Fruit fly (Drosophila melanogaster) whole organism: Measurements from ENCODE around the gene loco.

Experiments
- CG8478 ChIP-seq: fragments of >200 bp; optimal IDR thresholded peaks from 2 replicates; lab custom pipeline; 2018; ENCODE audit warnings: inconsistent platforms
- Dll ChIP-seq: fragments of >200 bp; optimal IDR thresholded peaks from 2 replicates; lab custom pipeline; 2017
- EcR ChIP-seq, 2 experiments: fragments of >200 bp; optimal IDR thresholded peaks; 2 replicates each; lab custom pipeline; 2017; ENCODE audit warnings: missing biosample characterization in 2 of 2, missing genetic modification characterization in 2 of 2, missing genetic modification reagents in 2 of 2
- pan ChIP-seq: fragments of >200 bp; optimal IDR thresholded peaks from 2 replicates; lab custom pipeline; 2017
- psq ChIP-seq: fragments of >200 bp; optimal IDR thresholded peaks from 2 replicates; lab custom pipeline; 2017
- usp ChIP-seq: fragments of >200 bp; optimal IDR thresholded peaks from 2 replicates; lab custom pipeline; 2017; ENCODE audit warnings: missing biosample characterization, missing genetic modification characterization, mixed read lengths

Gene loco

dm6 chr3R:22580546-22580945 lies 58.6 kb downstream of the loco start, which contains the start of gene CSN6:
Gene CSN6, plus strand, starts transcription at chr3R:22580773.
- TF ChIP-seq pan (lab: Kevin White, UChicago) (no peak), psq (no peak), usp (GFP tag; lab: Kevin White, UChicago) (no peak), CG8478 (no peak), EcR (GFP tag; optimal IDR thresholded peaks at IDR 0.05; lab: Kevin White, UChicago) (no peak), Dll (lab: Kevin White, UChicago) (no peak)

DNA sequence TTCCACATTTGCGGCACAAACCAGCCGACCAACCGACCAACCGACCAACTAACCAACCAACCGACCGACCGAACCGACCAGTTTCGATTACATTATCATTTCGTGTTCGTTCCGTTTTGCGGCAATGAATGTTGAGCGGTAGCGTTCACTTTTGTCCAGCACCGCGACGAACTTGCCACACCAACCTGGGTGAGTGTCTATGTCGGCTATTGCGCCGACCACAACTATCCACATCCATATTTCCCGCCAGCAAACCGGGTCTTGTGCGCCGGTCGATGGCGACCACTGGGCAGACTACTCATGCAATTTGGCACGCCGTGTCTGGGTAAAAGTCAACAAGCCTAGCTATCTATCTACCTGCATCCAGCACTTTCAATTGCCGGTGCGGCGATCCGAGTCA lies 62.2 kb downstream of the loco start:
- no peak for TF ChIP-seq EcR (GFP tag; optimal IDR thresholded peaks at IDR 0.05; lab: Kevin White, UChicago)
- no peak for TF ChIP-seq pan (lab: Kevin White, UChicago)
- no peak for TF ChIP-seq CG8478
- no peak for TF ChIP-seq usp (GFP tag; lab: Kevin White, UChicago)
- no peak for TF ChIP-seq psq
- no peak for TF ChIP-seq Dll (lab: Kevin White, UChicago)

- TF ChIP-seq usp (GFP tag; lab: Kevin White, UChicago) (no peak), CG8478 (no peak), EcR (GFP tag; optimal IDR thresholded peaks at IDR 0.05; lab: Kevin White, UChicago) (no peak), Dll (lab: Kevin White, UChicago) (no peak), psq (no peak), pan (lab: Kevin White, UChicago) (no peak)
Measured at dm6 chr3R:22576096-22576697, 63.0 kb downstream of the loco start.

DNA sequence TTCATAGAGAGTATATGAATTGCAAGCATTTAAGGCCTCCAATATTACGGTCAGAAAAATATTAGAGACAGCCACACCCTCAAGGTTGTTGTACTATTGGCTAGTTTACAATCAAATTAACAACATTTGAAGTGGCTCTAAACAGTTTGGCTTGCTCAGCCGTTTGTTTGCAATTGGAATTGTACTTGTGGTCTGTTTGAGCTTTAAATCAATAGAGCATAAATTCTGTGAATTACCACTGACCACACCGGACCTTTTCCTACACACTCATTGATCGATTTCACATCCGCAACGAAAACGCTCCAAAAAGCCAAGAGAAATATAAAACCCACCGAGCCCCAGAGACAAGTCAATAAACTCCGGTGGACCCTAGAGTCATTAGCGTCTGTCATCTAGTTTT lies 65.6 kb downstream of the loco start:
- TF ChIP-seq Dll (lab: Kevin White, UChicago) (no peak), psq (no peak), EcR (GFP tag; optimal IDR thresholded peaks at IDR 0.05; lab: Kevin White, UChicago) (no peak), CG8478 (no peak), usp (GFP tag; lab: Kevin White, UChicago) (no peak), pan (lab: Kevin White, UChicago) (no peak)
